Fruit fly (Drosophila melanogaster): ENCODE results near the gene Ubi-p63E.

dm6 chr3L:3947301-3947941, 44.4 kb upstream of the Ubi-p63E start, which contains the start of gene CG10853:
- TF ChIP-seq Mnt (GFP tag; optimal IDR thresholded peaks at IDR 0.05) (no peak), Hr96 (GFP tag; optimal IDR thresholded peaks at IDR 0.05) (no peak), CG33017 (tag; optimal IDR thresholded peaks at IDR 0.05) (no peak)
